Worm (Caenorhabditis elegans) whole organism, young adult: Measurements from ENCODE around the gene dpff-1.

Source experiments
- B0019.2 ChIP-seq: fragments of 200-800 bp; sonication (Bioruptor generic); conservative IDR thresholded peaks from 2 replicates; pipeline ENCODE4 v1.3.6; 2022; ENCODE audit warnings: missing genetic modification reagents, missing genetic modification characterization, missing compliant biosample characterization
- C06A6.2 ChIP-seq: fragments of 200-800 bp; sonication (Bioruptor generic); conservative IDR thresholded peaks from 2 replicates; pipeline ENCODE4 v1.3.6; 2022; ENCODE audit warnings: missing genetic modification characterization, missing compliant biosample characterization
- F37B4.10 ChIP-seq: fragments of 200-800 bp; sonication (Bioruptor generic); IDR thresholded peaks from 2 replicates; pipeline ENCODE4 v1.3.6; 2022; ENCODE audit warnings: missing genetic modification characterization, missing compliant biosample characterization
- F39B2.1 ChIP-seq: fragments of 200-800 bp; sonication (Bioruptor generic); IDR thresholded peaks from 2 replicates; pipeline ENCODE4 v1.3.6; 2022; ENCODE audit warnings: missing genetic modification reagents, missing genetic modification characterization, missing compliant biosample characterization
- F49E8.2 ChIP-seq: sonication (generic microtip); optimal IDR thresholded peaks from 3 replicates; lab custom pipeline; 2017; ENCODE audit warnings: missing genetic modification characterization, mild to moderate bottlenecking, missing compliant biosample characterization, antibody characterized with exemption, moderate library complexity; ENCODE audit not compliant: insufficient read depth
- F52B5.7 ChIP-seq: sonication (generic microtip); optimal IDR thresholded peaks from 2 replicates; lab custom pipeline; 2016; ENCODE audit warnings: mild to moderate bottlenecking, missing genetic modification characterization, missing compliant biosample characterization
- F57A8.1 ChIP-seq: fragments of 200-800 bp; sonication (Bioruptor generic); optimal IDR thresholded peaks from 2 replicates; lab custom pipeline; 2018; ENCODE audit warnings: mild to moderate bottlenecking, missing genetic modification characterization, moderate library complexity, missing compliant biosample characterization
- F57C9.4 ChIP-seq: sonication (generic microtip); optimal IDR thresholded peaks from 2 replicates; lab custom pipeline; 2017; ENCODE audit warnings: mild to moderate bottlenecking, missing genetic modification characterization, missing compliant biosample characterization
- K12H6.12 ChIP-seq: fragments of 200-800 bp; sonication (Bioruptor generic); optimal IDR thresholded peaks from 2 replicates; lab custom pipeline; 2018; ENCODE audit warnings: mild to moderate bottlenecking, missing genetic modification characterization, missing compliant biosample characterization
- T26A5.8 ChIP-seq: sonication (generic microtip); optimal IDR thresholded peaks from 2 replicates; lab custom pipeline; 2016; ENCODE audit warnings: missing genetic modification characterization, missing compliant biosample characterization
- Y56A3A.18 ChIP-seq: fragments of 200-800 bp; sonication (Bioruptor generic); IDR thresholded peaks from 2 replicates; pipeline ENCODE4 v1.3.6; 2022; ENCODE audit warnings: missing genetic modification reagents, missing genetic modification characterization, missing compliant biosample characterization
- Y67H2A.10 ChIP-seq: fragments of 200-800 bp; sonication (Bioruptor generic); conservative IDR thresholded peaks from 2 replicates; pipeline ENCODE4 v1.3.6; 2022; ENCODE audit warnings: missing genetic modification reagents, missing genetic modification characterization, missing compliant biosample characterization
- aptf-3 ChIP-seq: fragments of 200-800 bp; sonication (Bioruptor generic); IDR thresholded peaks from 2 replicates; pipeline ENCODE4 v1.3.6; 2022; ENCODE audit warnings: missing genetic modification characterization, missing compliant biosample characterization
- atf-7 ChIP-seq: sonication (generic microtip); optimal IDR thresholded peaks from 2 replicates; lab custom pipeline; 2017; ENCODE audit warnings: mild to moderate bottlenecking, missing genetic modification characterization, missing compliant biosample characterization
- bed-2 ChIP-seq: fragments of 200-800 bp; sonication (Bioruptor generic); IDR thresholded peaks from 2 replicates; pipeline ENCODE4 v1.3.6; 2022; ENCODE audit warnings: missing genetic modification reagents, missing genetic modification characterization, missing compliant biosample characterization
- ccch-3 ChIP-seq: fragments of 200-800 bp; sonication (Bioruptor generic); optimal IDR thresholded peaks from 2 replicates; lab custom pipeline; 2018; ENCODE audit warnings: mild to moderate bottlenecking, missing genetic modification characterization, missing compliant biosample characterization
- cebp-2 ChIP-seq: fragments of 200-800 bp; sonication (Bioruptor generic); IDR thresholded peaks from 2 replicates; pipeline ENCODE4 v1.3.6; 2022; ENCODE audit warnings: missing genetic modification characterization, missing compliant biosample characterization
- ceh-79 ChIP-seq: sonication (generic microtip); optimal IDR thresholded peaks from 2 replicates; lab custom pipeline; 2017; ENCODE audit warnings: mild to moderate bottlenecking, missing genetic modification characterization, missing compliant biosample characterization
- efl-1 ChIP-seq: fragments of 150-350 bp; optimal IDR thresholded peaks from 2 replicates; lab custom pipeline; 2014; ENCODE audit warnings: missing biosample characterization, missing genetic modification reagents, missing genetic modification characterization
- fkh-3 ChIP-seq: sonication (generic microtip); optimal IDR thresholded peaks from 2 replicates; lab custom pipeline; 2016; ENCODE audit warnings: mild to moderate bottlenecking, missing genetic modification characterization, missing compliant biosample characterization
- hlh-12 ChIP-seq: sonication (generic microtip); optimal IDR thresholded peaks from 2 replicates; lab custom pipeline; 2016; ENCODE audit warnings: missing genetic modification characterization, missing compliant biosample characterization
- hlh-26 ChIP-seq: fragments of 200-800 bp; sonication (Bioruptor generic); conservative IDR thresholded peaks from 2 replicates; pipeline ENCODE4 v1.3.6; 2022; ENCODE audit warnings: missing genetic modification reagents, missing genetic modification characterization, missing compliant biosample characterization
- hmg-1.2 ChIP-seq: fragments of 200-800 bp; sonication (Bioruptor generic); IDR thresholded peaks from 2 replicates; pipeline ENCODE4 v1.3.6; 2022; ENCODE audit warnings: missing genetic modification reagents, missing genetic modification characterization, missing compliant biosample characterization
- lag-1 ChIP-seq: fragments of 200-800 bp; sonication (Bioruptor generic); IDR thresholded peaks from 2 replicates; pipeline ENCODE4 v1.3.6; 2022; ENCODE audit warnings: missing genetic modification reagents, missing genetic modification characterization, missing compliant biosample characterization
- let-526 ChIP-seq: fragments of 200-800 bp; sonication (Bioruptor generic); IDR thresholded peaks from 2 replicates; pipeline ENCODE4 v1.3.6; 2022; ENCODE audit warnings: missing genetic modification reagents, missing genetic modification characterization, missing compliant biosample characterization
- let-607 ChIP-seq, 2 experiments: fragments of 200-800 bp in 1 of 2; sonication (Bioruptor generic) in 1 of 2; sonication (generic microtip) in 1 of 2; optimal IDR thresholded peaks; 2 replicates each; lab custom pipeline; 2016 to 2018; ENCODE audit warnings: mild to moderate bottlenecking in 2 of 2, missing compliant biosample characterization in 2 of 2, missing genetic modification characterization in 2 of 2, moderate library complexity in 2 of 2, missing genotype in 1 of 2
- lin-35 ChIP-seq, 3 experiments: fragments of 150-350 bp in 2 of 3; sonication (generic microtip) in 1 of 3; optimal IDR thresholded peaks; 2 replicates each; lab custom pipeline; 2014 to 2018; ENCODE audit warnings: missing biosample characterization in 3 of 3, missing genetic modification characterization in 3 of 3, missing genetic modification reagents in 3 of 3
- lin-40 ChIP-seq: sonication (generic microtip); optimal IDR thresholded peaks from 2 replicates; lab custom pipeline; 2016; ENCODE audit warnings: missing genetic modification characterization, mild to moderate bottlenecking, missing compliant biosample characterization, missing genotype, missing genetic modification reagents
- lin-54 ChIP-seq: fragments of 200-800 bp; sonication (Bioruptor generic); optimal IDR thresholded peaks from 2 replicates; lab custom pipeline; 2018; ENCODE audit warnings: mild to moderate bottlenecking, missing genetic modification characterization, missing compliant biosample characterization
- lir-1 ChIP-seq: fragments of 200-800 bp; sonication (Bioruptor generic); conservative IDR thresholded peaks from 2 replicates; pipeline ENCODE4 v1.3.6; 2022; ENCODE audit warnings: missing genetic modification reagents, missing genetic modification characterization, missing compliant biosample characterization
- lsl-1 ChIP-seq: fragments of 200-800 bp; sonication (Bioruptor generic); optimal IDR thresholded peaks from 2 replicates; lab custom pipeline; 2018; ENCODE audit warnings: mild to moderate bottlenecking, missing genetic modification characterization, moderate library complexity, missing compliant biosample characterization
- madf-10 ChIP-seq: sonication (generic microtip); optimal IDR thresholded peaks from 2 replicates; lab custom pipeline; 2016; ENCODE audit warnings: mild to moderate bottlenecking, missing genetic modification characterization, missing compliant biosample characterization
- mcd-1 ChIP-seq: fragments of 200-800 bp; sonication (Bioruptor generic); IDR thresholded peaks from 2 replicates; pipeline ENCODE4 v1.3.6; 2022; ENCODE audit warnings: missing genetic modification reagents, missing genetic modification characterization, missing compliant biosample characterization
- mes-4 ChIP-seq: sonication (generic microtip); optimal IDR thresholded peaks from 2 replicates; lab custom pipeline; 2016; ENCODE audit warnings: missing genotype, missing genetic modification characterization, missing compliant biosample characterization
- nhr-179 ChIP-seq: sonication (generic microtip); optimal IDR thresholded peaks from 2 replicates; lab custom pipeline; 2016; ENCODE audit warnings: mild to moderate bottlenecking, missing genetic modification characterization, missing compliant biosample characterization
- nhr-27 ChIP-seq: fragments of 200-800 bp; sonication (Bioruptor generic); optimal IDR thresholded peaks from 2 replicates; lab custom pipeline; 2018; ENCODE audit warnings: mild to moderate bottlenecking, missing genetic modification characterization, moderate library complexity, missing compliant biosample characterization
- nhr-90 ChIP-seq: sonication (generic microtip); optimal IDR thresholded peaks from 2 replicates; lab custom pipeline; 2016; ENCODE audit warnings: missing genotype, mild to moderate bottlenecking, missing genetic modification characterization, missing compliant biosample characterization
- pha-4 ChIP-seq: fragments of 150-350 bp; sonication (generic microtip); optimal IDR thresholded peaks from 2 replicates; lab custom pipeline; 2014; ENCODE audit warnings: missing biosample characterization, missing genetic modification reagents, missing genetic modification characterization
- rcor-1 ChIP-seq: fragments of 200-800 bp; sonication (Bioruptor generic); IDR thresholded peaks from 2 replicates; pipeline ENCODE4 v1.3.6; 2022; ENCODE audit warnings: missing genetic modification reagents, missing genetic modification characterization, missing compliant biosample characterization
- repo-1 ChIP-seq: sonication (generic microtip); optimal IDR thresholded peaks from 2 replicates; lab custom pipeline; 2017; ENCODE audit warnings: mild to moderate bottlenecking, missing genetic modification characterization, missing compliant biosample characterization
- sdz-38 ChIP-seq: sonication (generic microtip); optimal IDR thresholded peaks from 2 replicates; lab custom pipeline; 2016; ENCODE audit warnings: missing genotype, missing genetic modification characterization, missing compliant biosample characterization
- sea-2 ChIP-seq: fragments of 200-800 bp; sonication (Bioruptor generic); IDR thresholded peaks from 2 replicates; pipeline ENCODE4 v1.3.6; 2022; ENCODE audit warnings: missing genetic modification characterization, missing compliant biosample characterization
- snpc-3.4 ChIP-seq: sonication (generic microtip); optimal IDR thresholded peaks from 2 replicates; lab custom pipeline; 2017; ENCODE audit warnings: missing genetic modification characterization, mild to moderate bottlenecking, missing compliant biosample characterization, antibody characterized with exemption, moderate library complexity, missing genotype, missing genetic modification reagents
- tbp1 ChIP-seq: fragments of 200-800 bp; sonication (Bioruptor generic); optimal IDR thresholded peaks from 2 replicates; lab custom pipeline; 2018; ENCODE audit warnings: mild to moderate bottlenecking, missing genetic modification characterization, missing compliant biosample characterization
- unc-130 ChIP-seq: sonication (generic microtip); optimal IDR thresholded peaks from 2 replicates; lab custom pipeline; 2016; ENCODE audit warnings: missing genetic modification reagents, missing genetic modification characterization, missing compliant biosample characterization
- unc-62 ChIP-seq: fragments of 150-350 bp; optimal IDR thresholded peaks from 2 replicates; lab custom pipeline; 2014; ENCODE audit warnings: missing biosample characterization, missing genetic modification reagents, missing genetic modification characterization
- xnd-1 ChIP-seq: sonication (generic microtip); optimal IDR thresholded peaks from 2 replicates; lab custom pipeline; 2016; ENCODE audit warnings: missing genotype, missing genetic modification reagents, missing genetic modification characterization, missing compliant biosample characterization
- zfh-2 ChIP-seq: fragments of 200-800 bp; sonication (Bioruptor generic); conservative IDR thresholded peaks from 2 replicates; pipeline ENCODE4 v1.3.6; 2022; ENCODE audit warnings: missing genetic modification reagents, missing genetic modification characterization, missing compliant biosample characterization
- ztf-22 ChIP-seq: fragments of 200-800 bp; sonication (Bioruptor generic); optimal IDR thresholded peaks from 2 replicates; lab custom pipeline; 2018; ENCODE audit warnings: mild to moderate bottlenecking, missing genetic modification characterization, moderate library complexity, missing compliant biosample characterization

dpff-1 gene

ce11 chrIII:5876140-5876675 is 29.9 kb downstream of the dpff-1 start, which contains the start of gene aldo-2:
TSS of gene aldo-2 (minus strand) at chrIII:5876625.
- no peak for TF ChIP-seq atf-7
- TF ChIP-seq hlh-12 (tag; lab: Kevin White, UChicago) = no peak
- no peak for TF ChIP-seq nhr-27 (tag; lab: Kevin White, UChicago)
- peak; percentile 84 for TF ChIP-seq hmg-1.2
- TF ChIP-seq lin-40 (tag; lab: Kevin White, UChicago) = no peak
- TF ChIP-seq xnd-1 (tag; lab: Kevin White, UChicago) = peak; percentile 92
- TF ChIP-seq mcd-1 (GFP tag; lab: Robert Waterston, UW) = peak; percentile 69
- no peak for TF ChIP-seq bed-2 (GFP tag; lab: Robert Waterston, UW)
- TF ChIP-seq unc-62 (GFP tag; lab: Kevin White, UChicago) = no peak
- TF ChIP-seq repo-1 (tag; lab: Kevin White, UChicago) = no peak
- TF ChIP-seq lag-1 = no peak
- TF ChIP-seq F37B4.10 (GFP tag; lab: Robert Waterston, UW) = no peak
- TF ChIP-seq F52B5.7 (tag; lab: Kevin White, UChicago) = no peak
- TF ChIP-seq mes-4 (tag; lab: Kevin White, UChicago) = no peak
- TF ChIP-seq ccch-3 (GFP tag; lab: Kevin White, UChicago) = no peak
- no peak for TF ChIP-seq cebp-2 (GFP tag; lab: Robert Waterston, UW)
- TF ChIP-seq F57C9.4 (tag; lab: Kevin White, UChicago) = no peak
- TF ChIP-seq zfh-2 (GFP tag; lab: Robert Waterston, UW) = peak; percentile 72; the same call in 1 of the 2 replicates
- no peak for TF ChIP-seq pha-4
- TF ChIP-seq Y67H2A.10 (GFP tag; lab: Robert Waterston, UW) = peak; percentile 69
- peak; percentile 15 for TF ChIP-seq F49E8.2 (tag; lab: Kevin White, UChicago)
- TF ChIP-seq aptf-3 (GFP tag; lab: Robert Waterston, UW) = 0 out of 2 replicates have a peak, but pooled peaks have one; percentile 72
- TF ChIP-seq efl-1 (GFP tag; lab: Kevin White, UChicago) = peak; percentile 97
- TF ChIP-seq lin-35 (GFP tag; optimal IDR thresholded peaks at IDR 0.05; lab: Kevin White, UChicago) = peak in 1 of 3 experiments; percentile 20
- no peak for TF ChIP-seq ceh-79 (tag; lab: Kevin White, UChicago)
- peak; percentile 76 for TF ChIP-seq B0019.2 (GFP tag; lab: Robert Waterston, UW)
- no peak for TF ChIP-seq F39B2.1 (GFP tag; lab: Robert Waterston, UW)
- TF ChIP-seq sdz-38 (tag; lab: Kevin White, UChicago) = no peak
- TF ChIP-seq let-526 = no peak
- TF ChIP-seq madf-10 = no peak
- peak; percentile 55 for TF ChIP-seq tbp1
- TF ChIP-seq fkh-3 (tag; lab: Kevin White, UChicago) = no peak
- no peak for TF ChIP-seq F57A8.1
- peak; percentile 49; the same call in 1 of the 2 replicates for TF ChIP-seq Y56A3A.18 (GFP tag; lab: Robert Waterston, UW)
- TF ChIP-seq nhr-179 = no peak
- TF ChIP-seq nhr-90 = no peak
- no peak for TF ChIP-seq sea-2 (GFP tag; lab: Robert Waterston, UW)
- TF ChIP-seq T26A5.8 (tag; lab: Kevin White, UChicago) = no peak
- TF ChIP-seq snpc-3.4 = peak; percentile 83
- peak; percentile 72 for TF ChIP-seq lin-54 (GFP tag; lab: Kevin White, UChicago)
- TF ChIP-seq hlh-26 (GFP tag; lab: Robert Waterston, UW) = no peak
- peak; percentile 73 for TF ChIP-seq rcor-1 (GFP tag; lab: Robert Waterston, UW)
- TF ChIP-seq C06A6.2 (GFP tag; lab: Robert Waterston, UW) = no peak
- no peak for TF ChIP-seq lir-1 (GFP tag; lab: Robert Waterston, UW)
- no peak for TF ChIP-seq ztf-22 (GFP tag; lab: Kevin White, UChicago)
- TF ChIP-seq let-607 (tag; optimal IDR thresholded peaks at IDR 0.05; lab: Kevin White, UChicago) = no peak
- TF ChIP-seq lsl-1 (GFP tag; lab: Kevin White, UChicago) = peak; percentile 82
- no peak for TF ChIP-seq K12H6.12
- peak; percentile 67 for TF ChIP-seq unc-130 (GFP tag; lab: Kevin White, UChicago)
